Worm (Caenorhabditis elegans): ENCODE measurements around the gene acs-1.
A peak's percentile ranks its signal among the peaks of the same experiment; 100 is the strongest.

acs-1 gene

ce11 chrV:6538323-6538722 is 13.5 kb downstream of the acs-1 start (continued):
- TF ChIP-seq unc-55 (GFP tag; optimal IDR thresholded peaks at IDR 0.05) (no peak), che-1 (tag; optimal IDR thresholded peaks at IDR 0.05) (no peak), hlh-6 (tag; optimal IDR thresholded peaks at IDR 0.05) (peak; percentile 3), pros-1 (tag; optimal IDR thresholded peaks at IDR 0.05) (no peak), F13H6.1 (tag; optimal IDR thresholded peaks at IDR 0.05) (no peak), eyg-1 (tag; optimal IDR thresholded peaks at IDR 0.05) (no peak), K02D7.2 (tag; optimal IDR thresholded peaks at IDR 0.05) (no peak), syd-9 (tag; optimal IDR thresholded peaks at IDR 0.05) (no peak), ceh-14 (tag; optimal IDR thresholded peaks at IDR 0.05) (no peak), tbx-7 (tag; optimal IDR thresholded peaks at IDR 0.05) (no peak), C08G9.2 (tag; optimal IDR thresholded peaks at IDR 0.05) (peak; percentile 30), elt-2 (tag; optimal IDR thresholded peaks at IDR 0.05) (no peak), hlh-8 (tag; optimal IDR thresholded peaks at IDR 0.05) (no peak), nfya-1 (tag; optimal IDR thresholded peaks at IDR 0.05) (peak; percentile 13)

- peak; percentile 32 for TF ChIP-seq tbx-2 (tag; optimal IDR thresholded peaks at IDR 0.05)
- TF ChIP-seq dve-1 (tag; optimal IDR thresholded peaks at IDR 0.05), result no peak
- peak; percentile 58 for TF ChIP-seq pros-1 (tag; optimal IDR thresholded peaks at IDR 0.05)
- TF ChIP-seq unc-42 (tag; optimal IDR thresholded peaks at IDR 0.05), result no peak
- TF ChIP-seq ref-2 (tag; optimal IDR thresholded peaks at IDR 0.05), result peak; percentile 55
- peak; percentile 37 for TF ChIP-seq T23F11.4 (GFP tag; optimal IDR thresholded peaks at IDR 0.05)
Measured at ce11 chrV:6541875-6542274, 17.1 kb downstream of the acs-1 start.

ce11 chrV:6544999-6545398 is 20.2 kb downstream of the acs-1 start:
- TF ChIP-seq tbx-2 (tag; optimal IDR thresholded peaks at IDR 0.05) (peak; percentile 41), K02D7.2 (tag; optimal IDR thresholded peaks at IDR 0.05) (no peak), ref-2 (tag; optimal IDR thresholded peaks at IDR 0.05) (peak; percentile 61), ttx-3 (tag; optimal IDR thresholded peaks at IDR 0.05) (no peak)

ce11 chrV:6546450-6547171 is 21.8 kb downstream of the acs-1 start, which contains the start of gene dre-1:
dre-1 (minus strand) TSS chrV:6546500.
- TF ChIP-seq eyg-1 (tag; optimal IDR thresholded peaks at IDR 0.05) (no peak), unc-86 (tag; optimal IDR thresholded peaks at IDR 0.05) (no peak), pax-1 (tag; optimal IDR thresholded peaks at IDR 0.05) (no peak)

ce11 chrV:6548309-6548708 is 23.5 kb downstream of the acs-1 start:
- no peak for TF ChIP-seq ceh-48 (tag; optimal IDR thresholded peaks at IDR 0.05)
- TF ChIP-seq che-1 (tag; optimal IDR thresholded peaks at IDR 0.05), result no peak
- TF ChIP-seq fkh-10 (GFP tag; optimal IDR thresholded peaks at IDR 0.05), result no peak
- TF ChIP-seq hlh-13 (GFP tag; optimal IDR thresholded peaks at IDR 0.05), result no peak
- TF ChIP-seq elt-4 (tag; optimal IDR thresholded peaks at IDR 0.05), result no peak
- TF ChIP-seq fkh-6 (tag; optimal IDR thresholded peaks at IDR 0.05), result no peak
- no peak for TF ChIP-seq K09A11.1 (tag; optimal IDR thresholded peaks at IDR 0.05; ENCODE audit: insufficient read depth)
- TF ChIP-seq npax-4 (tag; optimal IDR thresholded peaks at IDR 0.05), result no peak
- TF ChIP-seq ceh-24 (tag; optimal IDR thresholded peaks at IDR 0.05), result no peak
- no peak for TF ChIP-seq unc-86 (tag; optimal IDR thresholded peaks at IDR 0.05)
- no peak for TF ChIP-seq ceh-22 (tag; optimal IDR thresholded peaks at IDR 0.05)
- TF ChIP-seq pqm-1 (tag; optimal IDR thresholded peaks at IDR 0.05), result no peak
- TF ChIP-seq sox-2 (GFP tag; IDR thresholded peaks at IDR 0.05), result no peak
- TF ChIP-seq sox-4 (tag; optimal IDR thresholded peaks at IDR 0.05), result no peak
- no peak for TF ChIP-seq F13H6.1 (tag; optimal IDR thresholded peaks at IDR 0.05)
- TF ChIP-seq tbx-7 (tag; optimal IDR thresholded peaks at IDR 0.05), result no peak
